Worm (Caenorhabditis elegans) whole organism, late embryonic: ENCODE results near the gene ttr-50.

Experiments
- F13H6.1 ChIP-seq: sonication (generic microtip); optimal IDR thresholded peaks from 2 replicates; lab custom pipeline; 2016; ENCODE audit warnings: missing genetic modification characterization, missing compliant biosample characterization
- K02D7.2 ChIP-seq: sonication (generic microtip); optimal IDR thresholded peaks from 2 replicates; lab custom pipeline; 2017; ENCODE audit warnings: mild to moderate bottlenecking, missing genetic modification characterization, missing compliant biosample characterization
- K09A11.1 ChIP-seq: sonication (generic microtip); optimal IDR thresholded peaks from 2 replicates; lab custom pipeline; 2017; ENCODE audit warnings: antibody characterized with exemption, mild to moderate bottlenecking, missing genetic modification characterization, missing compliant biosample characterization; ENCODE audit not compliant: insufficient read depth
- ahr-1 ChIP-seq: sonication (generic microtip); optimal IDR thresholded peaks from 2 replicates; lab custom pipeline; 2016; ENCODE audit warnings: missing genetic modification characterization, missing compliant biosample characterization
- ceh-18 ChIP-seq: sonication (generic microtip); optimal IDR thresholded peaks from 2 replicates; lab custom pipeline; 2016; ENCODE audit warnings: missing genetic modification characterization, missing compliant biosample characterization
- ceh-19 ChIP-seq: fragments of 200-800 bp; sonication (Bioruptor generic); optimal IDR thresholded peaks from 2 replicates; lab custom pipeline; 2018; ENCODE audit warnings: mild to moderate bottlenecking, missing genetic modification characterization, missing compliant biosample characterization
- ceh-22 ChIP-seq: sonication (generic microtip); optimal IDR thresholded peaks from 2 replicates; lab custom pipeline; 2017; ENCODE audit warnings: missing biosample characterization, missing genetic modification characterization
- ceh-24 ChIP-seq: sonication (generic microtip); optimal IDR thresholded peaks from 2 replicates; lab custom pipeline; 2016; ENCODE audit warnings: mild to moderate bottlenecking, missing genetic modification characterization, missing compliant biosample characterization
- ceh-30 ChIP-seq: fragments of 150-350 bp; optimal IDR thresholded peaks from 2 replicates; lab custom pipeline; 2014; ENCODE audit warnings: missing biosample characterization, missing genetic modification characterization
- ceh-6 ChIP-seq: fragments of 200-800 bp; sonication (Bioruptor generic); optimal IDR thresholded peaks from 2 replicates; lab custom pipeline; 2018; ENCODE audit warnings: mild to moderate bottlenecking, missing genetic modification characterization, missing compliant biosample characterization
- dmd-4 ChIP-seq: sonication (generic microtip); optimal IDR thresholded peaks from 2 replicates; lab custom pipeline; 2016; ENCODE audit warnings: borderline replicate concordance, missing genetic modification characterization, missing compliant biosample characterization
- dve-1 ChIP-seq: sonication (generic microtip); optimal IDR thresholded peaks from 2 replicates; lab custom pipeline; 2017; ENCODE audit warnings: antibody characterized with exemption, mild to moderate bottlenecking, missing genetic modification characterization, missing compliant biosample characterization
- elt-4 ChIP-seq: sonication (generic microtip); optimal IDR thresholded peaks from 2 replicates; lab custom pipeline; 2016; ENCODE audit warnings: missing genetic modification characterization, missing compliant biosample characterization
- ets-4 ChIP-seq: sonication (generic microtip); optimal IDR thresholded peaks from 2 replicates; lab custom pipeline; 2016; ENCODE audit warnings: missing genetic modification characterization, missing compliant biosample characterization
- fax-1 ChIP-seq: sonication (generic microtip); optimal IDR thresholded peaks from 2 replicates; lab custom pipeline; 2016; ENCODE audit warnings: missing genotype, missing genetic modification characterization, missing compliant biosample characterization
- hlh-13 ChIP-seq: fragments of 200-800 bp; sonication (Bioruptor generic); optimal IDR thresholded peaks from 2 replicates; lab custom pipeline; 2018; ENCODE audit warnings: mild to moderate bottlenecking, missing genetic modification characterization, missing compliant biosample characterization
- nfya-1 ChIP-seq: sonication (generic microtip); optimal IDR thresholded peaks from 2 replicates; lab custom pipeline; 2017; ENCODE audit warnings: missing genetic modification characterization, mild to moderate bottlenecking, missing compliant biosample characterization, antibody characterized with exemption, moderate library complexity
- npax-4 ChIP-seq: sonication (generic microtip); optimal IDR thresholded peaks from 2 replicates; lab custom pipeline; 2016; ENCODE audit warnings: missing genetic modification characterization, missing compliant biosample characterization
- odd-2 ChIP-seq: sonication (generic microtip); optimal IDR thresholded peaks from 2 replicates; lab custom pipeline; 2017; ENCODE audit warnings: antibody characterized with exemption, mild to moderate bottlenecking, missing genetic modification characterization, missing compliant biosample characterization
- pag-3 ChIP-seq: sonication (generic microtip); optimal IDR thresholded peaks from 2 replicates; lab custom pipeline; 2016; ENCODE audit warnings: missing compliant biosample characterization, missing genetic modification characterization, borderline replicate concordance
- pax-1 ChIP-seq: fragments of 150-350 bp; optimal IDR thresholded peaks from 2 replicates; lab custom pipeline; 2014; ENCODE audit warnings: missing biosample characterization, missing genetic modification characterization
- pha-4 ChIP-seq: fragments of 150-350 bp; optimal IDR thresholded peaks from 2 replicates; lab custom pipeline; 2018; ENCODE audit warnings: missing biosample characterization, missing genetic modification reagents, missing genetic modification characterization
- pqm-1 ChIP-seq: sonication (generic microtip); optimal IDR thresholded peaks from 2 replicates; lab custom pipeline; 2016; ENCODE audit warnings: missing genetic modification characterization, missing compliant biosample characterization
- pros-1 ChIP-seq: fragments of 150-350 bp; optimal IDR thresholded peaks from 2 replicates; lab custom pipeline; 2014; ENCODE audit warnings: missing biosample characterization, missing genetic modification reagents, missing genetic modification characterization
- rnt-1 ChIP-seq: sonication (generic microtip); optimal IDR thresholded peaks from 2 replicates; lab custom pipeline; 2016; ENCODE audit warnings: missing genetic modification characterization, missing compliant biosample characterization
- sdc-2 ChIP-seq: sonication (generic microtip); optimal IDR thresholded peaks from 2 replicates; lab custom pipeline; 2016; ENCODE audit warnings: missing genotype, missing genetic modification characterization, missing compliant biosample characterization
- tbx-2 ChIP-seq: sonication (generic microtip); optimal IDR thresholded peaks from 2 replicates; lab custom pipeline; 2016; ENCODE audit warnings: missing genetic modification characterization, missing compliant biosample characterization
- tbx-7 ChIP-seq: sonication (generic microtip); optimal IDR thresholded peaks from 2 replicates; lab custom pipeline; 2016; ENCODE audit warnings: missing genotype, missing genetic modification characterization, missing compliant biosample characterization
- ttx-3 ChIP-seq: sonication (generic microtip); optimal IDR thresholded peaks from 2 replicates; lab custom pipeline; 2016; ENCODE audit warnings: missing genetic modification reagents, missing genetic modification characterization, missing compliant biosample characterization
- unc-3 ChIP-seq, 2 experiments: fragments of 200-800 bp in 1 of 2; sonication (Bioruptor generic) in 1 of 2; sonication (generic microtip) in 1 of 2; conservative IDR thresholded peaks in 1 of 2; optimal IDR thresholded peaks in 1 of 2; 2 replicates each; pipeline versions ENCODE4 v1.3.6 to Lab custom; 2016 to 2022; ENCODE audit warnings: missing compliant biosample characterization in 2 of 2, missing genetic modification characterization in 2 of 2, missing genetic modification reagents in 1 of 2
- unc-55 ChIP-seq: sonication (generic microtip); optimal IDR thresholded peaks from 2 replicates; lab custom pipeline; 2017; ENCODE audit warnings: missing biosample characterization, missing genetic modification reagents, missing genetic modification characterization
- unc-86 ChIP-seq: sonication (generic microtip); optimal IDR thresholded peaks from 2 replicates; lab custom pipeline; 2016; ENCODE audit warnings: missing genetic modification characterization, missing compliant biosample characterization
- zip-5 ChIP-seq: sonication (generic microtip); optimal IDR thresholded peaks from 2 replicates; lab custom pipeline; 2016; ENCODE audit warnings: missing genetic modification characterization, missing compliant biosample characterization

Gene ttr-50

DNA sequence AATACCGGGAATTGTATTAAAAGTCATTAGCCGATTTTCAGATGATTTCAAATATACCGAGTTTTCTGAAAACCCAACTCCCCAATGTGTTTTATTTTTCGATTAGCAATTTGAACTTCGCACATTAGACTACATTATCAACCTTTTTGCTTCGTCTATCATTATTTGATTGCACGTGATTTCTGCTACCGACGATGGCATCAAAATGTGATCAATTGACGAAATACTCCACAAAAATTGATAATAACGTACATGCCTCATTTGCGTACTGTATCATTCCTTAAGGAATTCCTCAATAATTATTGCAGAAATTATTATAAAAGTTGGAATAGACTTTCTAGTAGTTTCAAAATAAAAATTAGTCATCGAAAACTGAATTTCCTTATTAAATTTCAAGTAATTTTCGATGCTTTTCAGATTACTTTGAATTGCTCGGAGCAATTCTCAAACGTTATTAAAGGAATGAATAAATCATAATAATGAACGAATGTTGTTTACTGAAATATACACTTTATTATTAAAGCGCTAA lies 17.0 kb downstream of the ttr-50 start:
- TF ChIP-seq hlh-13 (GFP tag; lab: Kevin White, UChicago) (no peak), npax-4 (tag; lab: Kevin White, UChicago) (no peak), unc-3 (GFP tag; conservative IDR thresholded peaks at IDR 0.05; lab: Robert Waterston, UW) (no peak), unc-3 (tag; optimal IDR thresholded peaks at IDR 0.05; lab: Kevin White, UChicago) (no peak), ceh-6 (GFP tag; lab: Kevin White, UChicago) (no peak), zip-5 (tag; lab: Kevin White, UChicago) (no peak), pha-4 (tag; lab: Kevin White, UChicago) (no peak), ceh-24 (tag; lab: Kevin White, UChicago) (no peak), tbx-2 (tag; lab: Kevin White, UChicago) (no peak), nfya-1 (no peak), ahr-1 (tag; lab: Kevin White, UChicago) (no peak), pag-3 (tag; lab: Kevin White, UChicago) (no peak), fax-1 (no peak), ets-4 (no peak), pax-1 (no peak), ceh-30 (tag; lab: Kevin White, UChicago) (no peak), elt-4 (no peak), sdc-2 (tag; lab: Kevin White, UChicago) (no peak)

- TF ChIP-seq fax-1, result no peak
These were observed 17.8 kb downstream of the ttr-50 start, which contains the start of gene lys-4 for ce11 chrIV:11623060-11623459. Gene lys-4 (minus strand): TSS chrIV:11623174.

- TF ChIP-seq hlh-13 (GFP tag; lab: Kevin White, UChicago), result no peak
- no peak for TF ChIP-seq K02D7.2 (tag; lab: Kevin White, UChicago)
- no peak for TF ChIP-seq sdc-2 (tag; lab: Kevin White, UChicago)
- no peak for TF ChIP-seq ttx-3 (tag; lab: Kevin White, UChicago)
- no peak for TF ChIP-seq ceh-22 (tag; lab: Kevin White, UChicago)
- TF ChIP-seq pros-1 (tag; lab: Kevin White, UChicago), result no peak
- TF ChIP-seq unc-86 (tag; lab: Kevin White, UChicago), result no peak
- no peak for TF ChIP-seq ets-4
- no peak for TF ChIP-seq tbx-2 (tag; lab: Kevin White, UChicago)
- TF ChIP-seq dmd-4 (tag; lab: Kevin White, UChicago), result no peak
- TF ChIP-seq npax-4 (tag; lab: Kevin White, UChicago), result no peak
- no peak for TF ChIP-seq ceh-19
- no peak for TF ChIP-seq dve-1 (tag; lab: Kevin White, UChicago)
- TF ChIP-seq ceh-18, result no peak
- no peak for TF ChIP-seq tbx-7
- no peak for TF ChIP-seq K09A11.1
- TF ChIP-seq zip-5 (tag; lab: Kevin White, UChicago), result no peak
- no peak for TF ChIP-seq pqm-1 (tag; lab: Kevin White, UChicago)
- TF ChIP-seq, all 69 proteins: peak for 0
These were observed 18.5 kb downstream of the ttr-50 start for ce11 chrIV:11622336-11622735.

DNA sequence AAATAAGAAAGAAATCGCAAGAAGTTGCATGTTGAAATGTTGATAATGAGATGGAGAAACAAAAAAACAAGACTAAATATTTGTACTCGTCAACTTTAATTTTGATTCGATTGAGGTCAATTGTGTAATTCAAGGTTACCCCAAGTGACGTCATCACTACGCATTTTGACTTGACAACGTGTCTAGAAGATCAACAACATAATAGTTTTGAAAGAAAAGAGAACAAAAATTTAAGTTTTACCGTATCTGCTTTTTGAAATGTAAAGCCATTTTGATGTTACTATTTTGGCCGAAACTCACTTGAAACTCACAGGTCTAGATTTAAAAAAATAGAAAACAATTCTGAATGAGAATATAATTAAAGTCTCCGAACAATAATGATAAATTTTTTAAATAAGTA lies 19.9 kb downstream of the ttr-50 start, which contains the start of gene dsl-5:
Gene dsl-5 (minus strand): TSS at position 101 of the 400 bp plus-strand sequence.
- TF ChIP-seq odd-2 (tag; lab: Kevin White, UChicago), result no peak
- no peak for TF ChIP-seq ttx-3 (tag; lab: Kevin White, UChicago)
- TF ChIP-seq ets-4, result no peak
- TF ChIP-seq F13H6.1 (tag; lab: Kevin White, UChicago), result no peak
- TF ChIP-seq sdc-2 (tag; lab: Kevin White, UChicago), result no peak
- TF ChIP-seq pros-1 (tag; lab: Kevin White, UChicago), result no peak
- TF ChIP-seq ceh-6 (GFP tag; lab: Kevin White, UChicago), result no peak
- no peak for TF ChIP-seq rnt-1 (tag; lab: Kevin White, UChicago)
- no peak for TF ChIP-seq unc-55 (GFP tag; lab: Kevin White, UChicago)
- TF ChIP-seq hlh-13 (GFP tag; lab: Kevin White, UChicago), result no peak
- TF ChIP-seq, all 69 proteins: peak for 0
